In genomic region chrX:16766868-16767431, dm6 we compare ENCODE assay signal across 3 fruit fly cellular contexts.
TF ChIP-seq lines count a peak whose summit lies in the region.

No protein-coding gene starts in this region.

- no peak for TF ChIP-seq CTCF in whole organism, embryonic (GFP tag; optimal IDR thresholded peaks at IDR 0.05; lab: Kevin White, UChicago)

TF ChIP-seq in whole organism, embryonic, 481 proteins besides CTCF, POLR2A, EP300 and RAD21 (continues in another document):
- TF ChIP-seq kah (GFP tag; optimal IDR thresholded peaks at IDR 0.05; lab: Kevin White, UChicago) (no peak), chinmo (GFP tag; IDR thresholded peaks at IDR 0.05; lab: Robert Waterston, UW; ENCODE audit: partially characterized antibody) (peak; percentile 82; the same call in 3 of the 4 replicates), CG8290 (GFP tag; optimal IDR thresholded peaks at IDR 0.05; lab: Kevin White, UChicago) (no peak), CG8290 (tag; optimal IDR thresholded peaks at IDR 0.05; lab: Kevin White, UChicago) (peak; percentile 50 to 69), unc-4 (GFP tag; IDR thresholded peaks at IDR 0.05; lab: Robert Waterston, UW; ENCODE audit: partially characterized antibody) (no peak), CG11247 (GFP tag; IDR thresholded peaks at IDR 0.05; lab: Robert Waterston, UW) (no peak), dm (GFP tag; optimal IDR thresholded peaks at IDR 0.05; lab: Kevin White, UChicago) (no peak), Hr78 (GFP tag; optimal IDR thresholded peaks at IDR 0.05; lab: Kevin White, UChicago) (peak in 1 of 2 experiments; percentile 91), CG5953 (GFP tag; IDR thresholded peaks at IDR 0.05; lab: Robert Waterston, UW) (no peak), Dek (tag; optimal IDR thresholded peaks at IDR 0.05; lab: Kevin White, UChicago) (no peak), cwo (GFP tag; optimal IDR thresholded peaks at IDR 0.05; lab: Kevin White, UChicago) (peak; percentile 26), CG10543 (GFP tag; optimal IDR thresholded peaks at IDR 0.05; lab: Kevin White, UChicago) (peak; percentile 38), Fer1 (GFP tag; optimal IDR thresholded peaks at IDR 0.05; lab: Kevin White, UChicago) (no peak), slbo (GFP tag; IDR thresholded peaks at IDR 0.05; lab: Robert Waterston, UW) (peak; percentile 20; the same call in 1 of the 2 replicates), CG32772 (GFP tag; IDR thresholded peaks at IDR 0.05; lab: Robert Waterston, UW) (no peak), CG6175 (GFP tag; IDR thresholded peaks at IDR 0.05; lab: Robert Waterston, UW) (peak; percentile 71; the same call in 2 of the 3 replicates), CG12769 (tag; optimal IDR thresholded peaks at IDR 0.05; lab: Kevin White, UChicago) (peak; percentile 54), wdn (GFP tag; IDR thresholded peaks at IDR 0.05; lab: Robert Waterston, UW) (no peak), otp (GFP tag; IDR thresholded peaks at IDR 0.05; lab: Robert Waterston, UW) (no peak), CG1832 (GFP tag; optimal IDR thresholded peaks at IDR 0.05; lab: Kevin White, UChicago) (peak; percentile 66), CG2199 (GFP tag; IDR thresholded peaks at IDR 0.05; lab: Robert Waterston, UW) (0 out of 3 replicates have a peak, but pooled peaks have one; percentile 19), Pdp1 (GFP tag; optimal IDR thresholded peaks at IDR 0.05; lab: Kevin White, UChicago) (peak in 1 of 2 experiments; percentile 16), inv (GFP tag; IDR thresholded peaks at IDR 0.05; lab: Robert Waterston, UW; ENCODE audit: partially characterized antibody) (no peak), mam (GFP tag; optimal IDR thresholded peaks at IDR 0.05; lab: Kevin White, UChicago) (no peak), Antp (GFP tag; optimal IDR thresholded peaks at IDR 0.05; lab: Kevin White, UChicago) (no peak), esg (GFP tag; conservative IDR thresholded peaks at IDR 0.05; lab: Robert Waterston, UW) (no peak), CG10321 (GFP tag; IDR thresholded peaks at IDR 0.05; lab: Robert Waterston, UW) (peak; percentile 89), Jarid2 (GFP tag; optimal IDR thresholded peaks at IDR 0.05; lab: Kevin White, UChicago) (no peak), CG17612 (GFP tag; IDR thresholded peaks at IDR 0.05; lab: Robert Waterston, UW) (peak; percentile 96), C15 (GFP tag; IDR thresholded peaks at IDR 0.05; lab: Robert Waterston, UW) (no peak)

TF ChIP-seq in whole organism, prepupa, 60 proteins besides CTCF, POLR2A, EP300 and RAD21 (continues in another document):
- no peak for TF ChIP-seq CG1621 (tag; optimal IDR thresholded peaks at IDR 0.05; lab: Kevin White, UChicago)
- TF ChIP-seq CG34406 (GFP tag; optimal IDR thresholded peaks at IDR 0.05; lab: Kevin White, UChicago): no peak
- no peak for TF ChIP-seq fd85E (GFP tag; optimal IDR thresholded peaks at IDR 0.05; lab: Kevin White, UChicago)
- no peak for TF ChIP-seq Smox (GFP tag; optimal IDR thresholded peaks at IDR 0.05; lab: Kevin White, UChicago)
- TF ChIP-seq esn (GFP tag; optimal IDR thresholded peaks at IDR 0.05; lab: Kevin White, UChicago): no peak
- TF ChIP-seq CG6808 (GFP tag; optimal IDR thresholded peaks at IDR 0.05; lab: Kevin White, UChicago): no peak
- TF ChIP-seq Eip78C (GFP tag; lab: Kevin White, UChicago): peak; percentile 39
- no peak for TF ChIP-seq CG10631 (GFP tag; optimal IDR thresholded peaks at IDR 0.05; lab: Kevin White, UChicago)
- no peak for TF ChIP-seq Sox15 (GFP tag; optimal IDR thresholded peaks at IDR 0.05; lab: Kevin White, UChicago)
- TF ChIP-seq Blimp-1 (GFP tag; optimal IDR thresholded peaks at IDR 0.05; lab: Kevin White, UChicago): no peak
- no peak for TF ChIP-seq CG7368 (GFP tag; optimal IDR thresholded peaks at IDR 0.05; lab: Kevin White, UChicago)
- no peak for TF ChIP-seq CG3032 (tag; optimal IDR thresholded peaks at IDR 0.05; lab: Kevin White, UChicago)
- TF ChIP-seq CG6854 (GFP tag; optimal IDR thresholded peaks at IDR 0.05; lab: Kevin White, UChicago): no peak
- TF ChIP-seq CG6163 (GFP tag; IDR thresholded peaks at IDR 0.05; lab: Robert Waterston, UW): 0 out of 3 replicates have a peak, but pooled peaks have one; percentile 16
- TF ChIP-seq Hr4 (GFP tag; optimal IDR thresholded peaks at IDR 0.05; lab: Kevin White, UChicago): no peak
- 0 out of 2 replicates have a peak, but pooled peaks have one; percentile 26 for TF ChIP-seq CG15336 (GFP tag; IDR thresholded peaks at IDR 0.05; lab: Robert Waterston, UW)
- TF ChIP-seq dac (GFP tag; optimal IDR thresholded peaks at IDR 0.05; lab: Kevin White, UChicago): no peak
- TF ChIP-seq Met (GFP tag; optimal IDR thresholded peaks at IDR 0.05; lab: Kevin White, UChicago): no peak
- 0 out of 3 replicates have a peak, but pooled peaks have one; percentile 9 for TF ChIP-seq eg (GFP tag; IDR thresholded peaks at IDR 0.05; lab: Robert Waterston, UW)
- no peak for TF ChIP-seq Eip75B (GFP tag; optimal IDR thresholded peaks at IDR 0.05; lab: Kevin White, UChicago)
- TF ChIP-seq lz (GFP tag; optimal IDR thresholded peaks at IDR 0.05; lab: Kevin White, UChicago): no peak
- no peak for TF ChIP-seq CG4318 (GFP tag; optimal IDR thresholded peaks at IDR 0.05; lab: Kevin White, UChicago)
- no peak for TF ChIP-seq CG8119 (GFP tag; IDR thresholded peaks at IDR 0.05; lab: Robert Waterston, UW)
- TF ChIP-seq Lpt (GFP tag; optimal IDR thresholded peaks at IDR 0.05; lab: Kevin White, UChicago): no peak
- peak; percentile 45 for TF ChIP-seq svp (GFP tag; lab: Kevin White, UChicago)
- TF ChIP-seq Ets21C (GFP tag; optimal IDR thresholded peaks at IDR 0.05; lab: Kevin White, UChicago): no peak
- no peak for TF ChIP-seq vri (GFP tag; optimal IDR thresholded peaks at IDR 0.05; lab: Kevin White, UChicago)
- no peak for TF ChIP-seq fkh (GFP tag; optimal IDR thresholded peaks at IDR 0.05; lab: Kevin White, UChicago)
- no peak for TF ChIP-seq Sox14 (GFP tag; optimal IDR thresholded peaks at IDR 0.05; lab: Kevin White, UChicago)
- no peak for TF ChIP-seq Hr38 (GFP tag; optimal IDR thresholded peaks at IDR 0.05; lab: Kevin White, UChicago)
- no peak for TF ChIP-seq salr (GFP tag; optimal IDR thresholded peaks at IDR 0.05; lab: Kevin White, UChicago)
- TF ChIP-seq Sox102F (GFP tag; optimal IDR thresholded peaks at IDR 0.05; lab: Kevin White, UChicago): no peak
- no peak for TF ChIP-seq CG6792 (GFP tag; optimal IDR thresholded peaks at IDR 0.05; lab: Kevin White, UChicago)
- peak in 1 of 2 experiments; percentile 33 for TF ChIP-seq ss (GFP tag; optimal IDR thresholded peaks at IDR 0.05; lab: Kevin White, UChicago)

TF ChIP-seq in whole organism, pupa, 21 proteins besides CTCF, POLR2A, EP300 and RAD21:
- peak; percentile 16 for TF ChIP-seq CG14655 (GFP tag; optimal IDR thresholded peaks at IDR 0.05; lab: Kevin White, UChicago)
- 0 out of 2 replicates have a peak, but pooled peaks have one; percentile 6 for TF ChIP-seq Ets98B (GFP tag; IDR thresholded peaks at IDR 0.05; lab: Robert Waterston, UW)
- no peak for TF ChIP-seq CG13204 (GFP tag; optimal IDR thresholded peaks at IDR 0.05; lab: Kevin White, UChicago)
